Worm (Caenorhabditis elegans) whole organism, L4/young adult: ENCODE results near the gene gon-1.

Experiments used
- W03F9.2 ChIP-seq: fragments of 150-350 bp; optimal IDR thresholded peaks from 2 replicates; lab custom pipeline; 2014; ENCODE audit warnings: missing biosample characterization, missing genetic modification characterization
- dao-5 ChIP-seq: sonication (generic microtip); optimal IDR thresholded peaks from 2 replicates; lab custom pipeline; 2016; ENCODE audit warnings: missing genotype, missing genetic modification characterization, moderate library complexity, missing compliant biosample characterization
- him-1 ChIP-seq: sonication (generic microtip); optimal IDR thresholded peaks from 2 replicates; lab custom pipeline; 2016; ENCODE audit warnings: missing genotype, missing genetic modification reagents, missing genetic modification characterization, missing compliant biosample characterization

ce11 chrIV:9891938-9892337 is 61.3 kb downstream of the gon-1 start, which contains the start of gene F32B6.4:
- TF ChIP-seq W03F9.2 (tag; lab: Kevin White, UChicago), result no peak
- TF ChIP-seq him-1 (tag; lab: Kevin White, UChicago), result no peak
- no peak for TF ChIP-seq dao-5 (tag; lab: Kevin White, UChicago)
